Fruit fly (Drosophila melanogaster) whole organism, embryonic: ENCODE results near the gene eIF3h.

ENCODE experiments used
- ATbp ChIP-seq: fragments of 200-800 bp; sonication (Bioruptor generic); optimal IDR thresholded peaks from 2 replicates; lab custom pipeline; 2017; ENCODE audit warnings: missing biosample characterization, mild to moderate bottlenecking, missing genetic modification characterization, missing genetic modification reagents
- B-H2 ChIP-seq: fragments of 200-800 bp; sonication (Bioruptor generic); optimal IDR thresholded peaks from 2 replicates; lab custom pipeline; 2018; ENCODE audit warnings: missing biosample characterization, mild to moderate bottlenecking, missing genetic modification characterization
- CG1024 ChIP-seq: fragments of 200-800 bp; sonication (Bioruptor generic); IDR thresholded peaks from 2 replicates; pipeline ENCODE4 v1.3.6; 2022; ENCODE audit warnings: missing biosample characterization, missing genetic modification characterization
- CG10654 ChIP-seq: fragments of 200-800 bp; sonication (Bioruptor generic); optimal IDR thresholded peaks from 2 replicates; lab custom pipeline; 2016; ENCODE audit warnings: missing biosample characterization, missing genetic modification characterization
- CG12219 ChIP-seq: fragments of 200-800 bp; sonication (Bioruptor generic); optimal IDR thresholded peaks from 3 replicates; lab custom pipeline; 2018; ENCODE audit warnings: missing biosample characterization, mild to moderate bottlenecking, missing genetic modification characterization
- CG12236 ChIP-seq: fragments of 200-800 bp; sonication (Bioruptor generic); optimal IDR thresholded peaks from 2 replicates; lab custom pipeline; 2016; ENCODE audit warnings: missing biosample characterization, missing genetic modification characterization
- CG12391 ChIP-seq: fragments of 200-800 bp; sonication (Bioruptor generic); optimal IDR thresholded peaks from 3 replicates; lab custom pipeline; 2018; ENCODE audit warnings: missing biosample characterization, mild to moderate bottlenecking, missing genetic modification characterization, moderate library complexity
- CG12769 ChIP-seq: fragments of 200-800 bp; sonication (Bioruptor generic); optimal IDR thresholded peaks from 2 replicates; lab custom pipeline; 2019; ENCODE audit warnings: missing biosample characterization, mild to moderate bottlenecking, missing genetic modification characterization, moderate library complexity
- CG14860 ChIP-seq: fragments of 200-800 bp; sonication (Bioruptor generic); IDR thresholded peaks from 3 replicates; pipeline ENCODE4 v1.3.6; 2022; ENCODE audit warnings: missing biosample characterization, missing genetic modification characterization; ENCODE audit not compliant: partially characterized antibody
- CG15601 ChIP-seq: fragments of 200-800 bp; sonication (Bioruptor generic); optimal IDR thresholded peaks from 3 replicates; lab custom pipeline; 2019; ENCODE audit warnings: missing biosample characterization, mild to moderate bottlenecking, missing genetic modification characterization, moderate library complexity
- CG1602 ChIP-seq: fragments of 200-800 bp; sonication (Bioruptor generic); optimal IDR thresholded peaks from 3 replicates; lab custom pipeline; 2016; ENCODE audit warnings: missing biosample characterization, missing genetic modification characterization
- CG17361 ChIP-seq: fragments of 200-800 bp; sonication (Bioruptor generic); IDR thresholded peaks from 3 replicates; pipeline ENCODE4 v1.3.6; 2022; ENCODE audit warnings: missing biosample characterization, missing genetic modification characterization
- CG17802 ChIP-seq: fragments of 200-800 bp; sonication (Bioruptor generic); optimal IDR thresholded peaks from 2 replicates; lab custom pipeline; 2018; ENCODE audit warnings: missing biosample characterization, mild to moderate bottlenecking, missing genetic modification characterization, moderate library complexity
- CG2116 ChIP-seq: fragments of 200-800 bp; sonication (Bioruptor generic); optimal IDR thresholded peaks from 3 replicates; lab custom pipeline; 2018; ENCODE audit warnings: missing biosample characterization, mild to moderate bottlenecking, missing genetic modification characterization
- CG2678 ChIP-seq: fragments of 200-800 bp; sonication (Bioruptor generic); optimal IDR thresholded peaks from 3 replicates; lab custom pipeline; 2019; ENCODE audit warnings: missing biosample characterization, mild to moderate bottlenecking, missing genetic modification characterization, moderate library complexity
- CG33213 ChIP-seq: fragments of 200-800 bp; sonication (Bioruptor generic); optimal IDR thresholded peaks from 3 replicates; lab custom pipeline; 2016; ENCODE audit warnings: missing biosample characterization, missing genetic modification characterization
- CG4282 ChIP-seq: fragments of 200-800 bp; sonication (Bioruptor generic); optimal IDR thresholded peaks from 2 replicates; lab custom pipeline; 2016; ENCODE audit warnings: missing biosample characterization, missing genetic modification characterization
- CG6175 ChIP-seq: fragments of 200-800 bp; sonication (Bioruptor generic); IDR thresholded peaks from 3 replicates; pipeline ENCODE4 v1.3.6; 2022; ENCODE audit warnings: missing biosample characterization, missing genetic modification characterization
- CG7372 ChIP-seq: fragments of 200-800 bp; sonication (Bioruptor generic); IDR thresholded peaks from 2 replicates; pipeline ENCODE4 v1.3.6; 2022; ENCODE audit warnings: missing biosample characterization, missing genetic modification characterization
- CG7963 ChIP-seq: fragments of 200-800 bp; sonication (Bioruptor generic); IDR thresholded peaks from 3 replicates; pipeline ENCODE4 v1.3.6; 2022; ENCODE audit warnings: missing biosample characterization, missing genetic modification characterization; ENCODE audit not compliant: partially characterized antibody
- CG8290 ChIP-seq, 3 experiments: fragments of 200-800 bp; sonication (Bioruptor generic); optimal IDR thresholded peaks; 2 replicates each; lab custom pipeline; 2016 to 2019; ENCODE audit warnings: missing biosample characterization in 3 of 3, missing genetic modification characterization in 3 of 3, mild to moderate bottlenecking in 2 of 3, moderate library complexity in 1 of 3
- CG9215 ChIP-seq: fragments of 200-800 bp; sonication (Bioruptor generic); IDR thresholded peaks from 2 replicates; pipeline ENCODE4 v1.3.6; 2022; ENCODE audit warnings: missing biosample characterization, missing genetic modification characterization
- CG9437 ChIP-seq: fragments of 200-800 bp; sonication (Bioruptor generic); optimal IDR thresholded peaks from 2 replicates; lab custom pipeline; 2018; ENCODE audit warnings: missing biosample characterization, mild to moderate bottlenecking, missing genetic modification characterization
- CG9932 ChIP-seq: fragments of 200-800 bp; sonication (Bioruptor generic); IDR thresholded peaks from 2 replicates; pipeline ENCODE4 v1.3.6; 2022; ENCODE audit warnings: missing biosample characterization, missing genetic modification characterization
- Drgx ChIP-seq: fragments of 200-800 bp; sonication (Bioruptor generic); IDR thresholded peaks from 2 replicates; pipeline ENCODE4 v1.3.6; 2022; ENCODE audit warnings: missing biosample characterization, missing genetic modification characterization
- Fer3 ChIP-seq: fragments of 200-800 bp; sonication (Bioruptor generic); optimal IDR thresholded peaks from 2 replicates; lab custom pipeline; 2018; ENCODE audit warnings: missing biosample characterization, mild to moderate bottlenecking, missing genetic modification characterization, moderate library complexity
- Hmr ChIP-seq: fragments of 200-800 bp; sonication (Bioruptor generic); optimal IDR thresholded peaks from 3 replicates; lab custom pipeline; 2017; ENCODE audit warnings: mild to moderate bottlenecking, missing biosample characterization, missing genetic modification reagents, missing genetic modification characterization
- Hmx ChIP-seq: fragments of 200-800 bp; sonication (Bioruptor generic); optimal IDR thresholded peaks from 2 replicates; lab custom pipeline; 2016; ENCODE audit warnings: missing biosample characterization, missing genetic modification characterization
- MESR4 ChIP-seq: fragments of 200-800 bp; sonication (Bioruptor generic); optimal IDR thresholded peaks from 2 replicates; lab custom pipeline; 2018; ENCODE audit warnings: missing biosample characterization, mild to moderate bottlenecking, missing genetic modification characterization, moderate library complexity
- Max ChIP-seq: fragments of 200-800 bp; sonication (Bioruptor generic); optimal IDR thresholded peaks from 2 replicates; lab custom pipeline; 2016; ENCODE audit warnings: missing biosample characterization, mild to moderate bottlenecking, missing genetic modification characterization
- PHDP ChIP-seq: fragments of 200-800 bp; sonication (Bioruptor generic); optimal IDR thresholded peaks from 3 replicates; lab custom pipeline; 2018; ENCODE audit warnings: missing biosample characterization, mild to moderate bottlenecking, missing genetic modification characterization, moderate library complexity
- Rx ChIP-seq: fragments of 200-800 bp; sonication (Bioruptor generic); IDR thresholded peaks from 2 replicates; pipeline ENCODE4 v1.3.6; 2022; ENCODE audit warnings: missing biosample characterization, missing genetic modification characterization
- Side ChIP-seq: fragments of 200-800 bp; sonication (Bioruptor generic); optimal IDR thresholded peaks from 2 replicates; lab custom pipeline; 2016; ENCODE audit warnings: missing biosample characterization, missing genetic modification characterization
- al ChIP-seq: fragments of 200-800 bp; sonication (Bioruptor generic); IDR thresholded peaks from 2 replicates; pipeline ENCODE4 v1.3.6; 2022; ENCODE audit warnings: missing biosample characterization, missing genetic modification characterization
- az2 ChIP-seq: fragments of 200-800 bp; sonication (Bioruptor generic); optimal IDR thresholded peaks from 3 replicates; lab custom pipeline; 2016; ENCODE audit warnings: missing biosample characterization, missing genetic modification characterization
- croc ChIP-seq: fragments of 200-800 bp; sonication (Bioruptor generic); conservative IDR thresholded peaks from 3 replicates; pipeline ENCODE4 v1.3.6; 2022; ENCODE audit warnings: missing biosample characterization, missing genetic modification characterization
- dimm ChIP-seq: fragments of 200-800 bp; sonication (Bioruptor generic); IDR thresholded peaks from 2 replicates; pipeline ENCODE4 v1.3.6; 2022; ENCODE audit warnings: missing biosample characterization, missing genetic modification characterization
- dm ChIP-seq: fragments of 200-800 bp; sonication (Bioruptor generic); optimal IDR thresholded peaks from 3 replicates; lab custom pipeline; 2016; ENCODE audit warnings: missing biosample characterization, missing genetic modification characterization
- esg ChIP-seq: fragments of 200-800 bp; sonication (Bioruptor generic); conservative IDR thresholded peaks from 2 replicates; pipeline ENCODE4 v1.3.6; 2022; ENCODE audit warnings: missing biosample characterization, missing genetic modification characterization
- fu2 ChIP-seq: fragments of 200-800 bp; sonication (Bioruptor generic); optimal IDR thresholded peaks from 2 replicates; lab custom pipeline; 2016; ENCODE audit warnings: missing biosample characterization, missing genetic modification characterization
- hkb ChIP-seq, 2 experiments: fragments of 200-800 bp in 1 of 2; fragments of >200 bp in 1 of 2; sonication (Bioruptor generic) in 1 of 2; IDR thresholded peaks in 1 of 2; optimal IDR thresholded peaks in 1 of 2; 2 replicates each; pipeline versions ENCODE4 v1.3.6 to Lab custom; 2017 to 2022; ENCODE audit warnings: missing biosample characterization in 1 of 2, missing genetic modification characterization in 1 of 2
- kay ChIP-seq: fragments of 200-800 bp; sonication (Bioruptor generic); optimal IDR thresholded peaks from 2 replicates; lab custom pipeline; 2016; ENCODE audit warnings: missing biosample characterization, missing genetic modification characterization
- lmd ChIP-seq: fragments of 200-800 bp; sonication (Bioruptor generic); IDR thresholded peaks from 2 replicates; pipeline ENCODE4 v1.3.6; 2022; ENCODE audit warnings: missing biosample characterization, missing genetic modification characterization
- ranshi ChIP-seq: fragments of 200-800 bp; sonication (Bioruptor generic); IDR thresholded peaks from 2 replicates; pipeline ENCODE4 v1.3.6; 2022; ENCODE audit warnings: missing biosample characterization, missing genetic modification characterization
- repo ChIP-seq: fragments of 200-800 bp; sonication (Bioruptor generic); optimal IDR thresholded peaks from 2 replicates; lab custom pipeline; 2016; ENCODE audit warnings: missing biosample characterization, missing genetic modification characterization
- sens-2 ChIP-seq: fragments of 200-800 bp; sonication (Bioruptor generic); IDR thresholded peaks from 2 replicates; pipeline ENCODE4 v1.3.6; 2022; ENCODE audit warnings: missing biosample characterization, missing genetic modification characterization
- sob ChIP-seq: fragments of 200-800 bp; sonication (Bioruptor generic); IDR thresholded peaks from 2 replicates; pipeline ENCODE4 v1.3.6; 2022; ENCODE audit warnings: missing biosample characterization, missing genetic modification characterization
- stwl ChIP-seq: fragments of 200-800 bp; sonication (Bioruptor generic); optimal IDR thresholded peaks from 3 replicates; lab custom pipeline; 2018; ENCODE audit warnings: missing biosample characterization, mild to moderate bottlenecking, missing genetic modification characterization, moderate library complexity
- usp ChIP-seq: fragments of >200 bp; optimal IDR thresholded peaks from 2 replicates; lab custom pipeline; 2017; ENCODE audit warnings: missing biosample characterization, missing genetic modification characterization
- wdn ChIP-seq: fragments of 200-800 bp; sonication (Bioruptor generic); IDR thresholded peaks from 2 replicates; pipeline ENCODE4 v1.3.6; 2022; ENCODE audit warnings: missing biosample characterization, missing genetic modification characterization

The eIF3h gene

dm6 chr2L:5043043-5043442 lies 9.9 kb downstream of the eIF3h start, which contains the start of the genes CG33995, CG44000 and CG44001 (continued):
- TF ChIP-seq Rx (GFP tag; lab: Robert Waterston, UW), result 0 out of 2 replicates have a peak, but pooled peaks have one; percentile 4
- TF ChIP-seq hkb (optimal IDR thresholded peaks at IDR 0.05; lab: Kevin White, UChicago), result peak; percentile 25
- no peak for TF ChIP-seq hkb (GFP tag; IDR thresholded peaks at IDR 0.05; lab: Robert Waterston, UW)
- no peak for TF ChIP-seq al (GFP tag; lab: Robert Waterston, UW)
- no peak for TF ChIP-seq CG12236 (GFP tag; lab: Kevin White, UChicago)
- peak; percentile 58 for TF ChIP-seq CG8290 (GFP tag; optimal IDR thresholded peaks at IDR 0.05; lab: Kevin White, UChicago)
- TF ChIP-seq CG8290 (tag; optimal IDR thresholded peaks at IDR 0.05; lab: Kevin White, UChicago), result peak in 1 of 2 experiments; percentile 91
- TF ChIP-seq Drgx (GFP tag; lab: Robert Waterston, UW), result 0 out of 2 replicates have a peak, but pooled peaks have one; percentile 6
- TF ChIP-seq PHDP (tag; lab: Kevin White, UChicago), result peak; percentile 18
- TF ChIP-seq wdn (GFP tag; lab: Robert Waterston, UW), result no peak
- no peak for TF ChIP-seq dimm
- no peak for TF ChIP-seq esg
- TF ChIP-seq CG12391, result peak; percentile 53
- no peak for TF ChIP-seq CG4282 (GFP tag; lab: Kevin White, UChicago)
- peak; percentile 67 for TF ChIP-seq CG9932 (GFP tag; lab: Robert Waterston, UW)
- no peak for TF ChIP-seq CG7372 (GFP tag; lab: Robert Waterston, UW)
- no peak for TF ChIP-seq CG7963 (GFP tag; lab: Robert Waterston, UW)
- peak; percentile 69 for TF ChIP-seq Hmr (GFP tag; lab: Kevin White, UChicago)
- TF ChIP-seq Fer3, result peak; percentile 21
- peak; percentile 40 for TF ChIP-seq dm (GFP tag; lab: Kevin White, UChicago)
- TF ChIP-seq CG2678 (tag; lab: Kevin White, UChicago), result peak; percentile 31
- TF ChIP-seq CG14860 (GFP tag; lab: Robert Waterston, UW), result 0 out of 3 replicates have a peak, but pooled peaks have one; percentile 20
- peak; percentile 49; the same call in 1 of the 2 replicates for TF ChIP-seq CG1024 (GFP tag; lab: Robert Waterston, UW)
- TF ChIP-seq CG9215 (GFP tag; lab: Robert Waterston, UW), result peak; percentile 22; the same call in 1 of the 2 replicates
- peak; percentile 12 for TF ChIP-seq az2 (GFP tag; lab: Kevin White, UChicago)
- peak; percentile 94 for TF ChIP-seq stwl (tag; lab: Kevin White, UChicago)
- TF ChIP-seq sob, result peak; percentile 55
- peak; percentile 33 for TF ChIP-seq CG1602
- TF ChIP-seq sens-2 (GFP tag; lab: Robert Waterston, UW), result no peak
- TF ChIP-seq B-H2 (GFP tag; lab: Kevin White, UChicago), result peak; percentile 79
- TF ChIP-seq croc (GFP tag; lab: Robert Waterston, UW), result no peak
- TF ChIP-seq lmd (GFP tag; lab: Robert Waterston, UW), result peak; percentile 27; the same call in 1 of the 2 replicates
- 0 out of 3 replicates have a peak, but pooled peaks have one; percentile 16 for TF ChIP-seq CG17361 (GFP tag; lab: Robert Waterston, UW)
- TF ChIP-seq CG17802 (tag; lab: Kevin White, UChicago), result no peak
- TF ChIP-seq CG12219 (GFP tag; lab: Kevin White, UChicago), result no peak
- TF ChIP-seq usp (GFP tag; lab: Kevin White, UChicago), result no peak
- peak; percentile 50 for TF ChIP-seq CG15601
- TF ChIP-seq CG2116 (GFP tag; lab: Kevin White, UChicago), result peak; percentile 91
- peak; percentile 43 for TF ChIP-seq fu2
- TF ChIP-seq kay (GFP tag; lab: Kevin White, UChicago), result peak; percentile 19
- peak; percentile 86 for TF ChIP-seq MESR4 (GFP tag; lab: Kevin White, UChicago)
- no peak for TF ChIP-seq CG6175 (GFP tag; lab: Robert Waterston, UW)
- TF ChIP-seq CG12769, result peak; percentile 61
- 0 out of 2 replicates have a peak, but pooled peaks have one; percentile 12 for TF ChIP-seq ranshi
- peak; percentile 24 for TF ChIP-seq CG9437
- peak; percentile 54 for TF ChIP-seq repo (GFP tag; lab: Kevin White, UChicago)
- TF ChIP-seq Max, result peak; percentile 50
- TF ChIP-seq Side (GFP tag; lab: Kevin White, UChicago), result peak; percentile 58
- peak; percentile 79 for TF ChIP-seq CG33213 (GFP tag; lab: Kevin White, UChicago)
- peak; percentile 45 for TF ChIP-seq CG10654 (GFP tag; lab: Kevin White, UChicago)
- no peak for TF ChIP-seq ATbp
- TF ChIP-seq Hmx (GFP tag; lab: Kevin White, UChicago), result no peak
